Worm (Caenorhabditis elegans) whole organism, L2 larva: ENCODE measurements around the gene sym-2.

ENCODE experiments used
- nhr-12 ChIP-seq: fragments of 150-350 bp; optimal IDR thresholded peaks from 2 replicates; lab custom pipeline; 2014; ENCODE audit warnings: missing biosample characterization, missing genetic modification characterization
- nhr-237 ChIP-seq: fragments of 150-350 bp; optimal IDR thresholded peaks from 2 replicates; lab custom pipeline; 2014; ENCODE audit warnings: missing biosample characterization, missing genetic modification characterization
- unc-39 ChIP-seq: fragments of 150-350 bp; optimal IDR thresholded peaks from 2 replicates; lab custom pipeline; 2014; ENCODE audit warnings: missing biosample characterization, missing genetic modification characterization

DNA sequence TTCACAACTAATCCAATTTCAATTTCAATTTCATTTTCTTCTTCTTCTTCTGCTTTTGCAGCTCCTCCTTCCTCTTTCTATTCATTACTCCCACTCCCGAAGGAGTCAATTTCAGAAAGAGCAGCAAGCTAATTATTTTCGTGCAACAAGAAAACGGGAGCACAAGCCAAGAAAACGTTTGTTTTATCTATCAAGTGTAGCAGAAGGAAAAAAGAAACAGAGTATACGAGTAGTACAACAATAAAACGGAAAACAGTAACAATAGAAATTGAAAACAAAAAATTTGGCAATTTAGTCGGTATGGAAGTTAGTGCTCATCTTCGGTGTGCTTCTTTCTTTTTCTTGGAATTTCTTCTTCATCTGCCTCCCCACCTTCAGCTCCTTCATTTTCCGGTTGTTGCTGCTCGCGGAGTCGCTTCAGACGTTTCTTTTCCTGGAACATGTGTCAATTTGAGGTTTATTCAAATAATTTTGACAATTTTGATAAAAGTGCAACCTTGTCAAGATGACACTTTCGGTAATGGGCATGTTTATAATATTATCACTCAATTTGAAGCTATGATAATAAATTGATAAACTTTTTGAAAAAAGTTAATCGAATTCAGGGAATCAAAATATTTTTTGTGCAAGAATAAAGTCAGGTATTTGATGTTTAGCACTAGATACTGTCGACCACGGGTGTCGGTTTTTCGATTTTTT lies 22.4 kb downstream of the sym-2 start, which contains the start of gene W07A12.8:
- TF ChIP-seq nhr-237 (no peak), unc-39 (no peak), nhr-12 (tag; lab: Kevin White, UChicago) (no peak)
